Fruit fly (Drosophila melanogaster): ENCODE data around the gene CG3097.

Gene CG3097

dm6 chrX:5804377-5804776 is 33.8 kb upstream of the CG3097 start, which contains the start of gene Cpr5C:
Gene Cpr5C, plus strand, starts transcription at chrX:5804677.
- TF ChIP-seq CG13204 (GFP tag; optimal IDR thresholded peaks at IDR 0.05): no peak
- no peak for TF ChIP-seq Pif1A (GFP tag; optimal IDR thresholded peaks at IDR 0.05)
- TF ChIP-seq rn (GFP tag; IDR thresholded peaks at IDR 0.05): no peak
- TF ChIP-seq CG32121 (GFP tag; IDR thresholded peaks at IDR 0.05): no peak
- no peak for TF ChIP-seq Pif1B (GFP tag; optimal IDR thresholded peaks at IDR 0.05)
- TF ChIP-seq gl (tag; optimal IDR thresholded peaks at IDR 0.05): no peak
- TF ChIP-seq CG14655 (GFP tag; optimal IDR thresholded peaks at IDR 0.05): no peak
- no peak for TF ChIP-seq CG34367 (tag; optimal IDR thresholded peaks at IDR 0.05)

DNA sequence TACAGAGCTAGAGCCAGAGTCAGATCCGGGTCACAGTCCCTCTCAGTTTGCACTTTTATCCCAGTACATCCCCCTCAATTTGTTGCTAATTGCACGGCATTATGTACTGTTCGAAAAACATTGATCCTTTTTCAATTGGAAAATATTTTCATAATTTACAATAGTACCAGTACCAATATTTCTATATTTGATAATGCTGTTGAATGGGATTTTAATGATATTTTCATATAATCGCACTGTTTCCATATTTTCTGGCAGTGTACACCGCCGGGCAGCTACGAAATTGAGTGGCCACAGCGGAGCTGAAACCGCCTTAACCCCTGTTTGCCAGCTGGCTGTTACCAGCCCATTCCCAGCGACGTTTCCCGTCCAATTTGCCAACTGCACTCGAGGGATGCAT is 30.1 kb upstream of the CG3097 start:
- TF ChIP-seq fd96Ca (GFP tag; IDR thresholded peaks at IDR 0.05): no peak
- no peak for TF ChIP-seq CG10348 (GFP tag; IDR thresholded peaks at IDR 0.05)
- TF ChIP-seq gl (tag; optimal IDR thresholded peaks at IDR 0.05): no peak
- TF ChIP-seq CG4496 (GFP tag; IDR thresholded peaks at IDR 0.05): peak; percentile 21; the same call in 1 of the 3 replicates
- no peak for TF ChIP-seq CG13204 (GFP tag; optimal IDR thresholded peaks at IDR 0.05)
- no peak for TF ChIP-seq CG32121 (GFP tag; IDR thresholded peaks at IDR 0.05)
- TF ChIP-seq CG8159 (tag; optimal IDR thresholded peaks at IDR 0.05): no peak
- no peak for TF ChIP-seq CG17806 (tag; optimal IDR thresholded peaks at IDR 0.05)

DNA sequence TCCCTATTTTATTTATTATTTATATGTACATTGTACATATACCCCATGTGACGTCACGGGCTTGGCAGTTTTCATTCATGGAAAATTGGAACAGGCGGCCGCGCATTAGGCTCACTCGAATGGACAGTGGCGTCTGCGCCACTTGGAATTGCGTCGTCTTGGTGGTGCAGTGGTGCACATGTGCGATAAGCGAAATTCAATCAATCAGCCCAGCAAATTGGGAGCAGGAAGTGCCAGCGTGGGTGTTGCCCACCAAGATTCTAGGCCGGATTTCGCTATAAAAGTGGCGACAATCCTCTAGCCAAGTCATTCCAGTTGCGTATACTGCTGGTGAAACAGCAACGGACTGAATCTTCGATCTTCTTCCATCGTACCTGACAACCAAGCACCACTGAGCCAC is 21.3 kb upstream of the CG3097 start, which contains the start of gene CG12239:
Gene CG12239, plus strand, starts transcription at position 301 of the 400 bp plus-strand sequence.
- TF ChIP-seq Pif1A (GFP tag; optimal IDR thresholded peaks at IDR 0.05) (no peak), CG32121 (GFP tag; IDR thresholded peaks at IDR 0.05) (no peak), Snoo (tag; optimal IDR thresholded peaks at IDR 0.05) (no peak), CG34367 (tag; optimal IDR thresholded peaks at IDR 0.05) (no peak)

- no peak for TF ChIP-seq D1 (tag; optimal IDR thresholded peaks at IDR 0.05)
- no peak for TF ChIP-seq CG15710 (tag; optimal IDR thresholded peaks at IDR 0.05)
- TF ChIP-seq Snoo (tag; optimal IDR thresholded peaks at IDR 0.05): no peak
- TF ChIP-seq CG10348 (GFP tag; IDR thresholded peaks at IDR 0.05): no peak
- TF ChIP-seq CG8301 (tag; optimal IDR thresholded peaks at IDR 0.05): no peak
These were observed 18.6 kb upstream of the CG3097 start, which contains the start of gene CG15767 for dm6 chrX:5789187-5789586. Gene CG15767, plus strand, starts transcription at chrX:5789487.

dm6 chrX:5786559-5786958 is 16.0 kb upstream of the CG3097 start:
- TF ChIP-seq rn (GFP tag; IDR thresholded peaks at IDR 0.05): 0 out of 2 replicates have a peak, but pooled peaks have one; percentile 45
- no peak for TF ChIP-seq CG8301 (tag; optimal IDR thresholded peaks at IDR 0.05)
- peak; percentile 87 for TF ChIP-seq CG32121 (GFP tag; IDR thresholded peaks at IDR 0.05)
- TF ChIP-seq CG10348 (GFP tag; IDR thresholded peaks at IDR 0.05): 0 out of 2 replicates have a peak, but pooled peaks have one; percentile 10
- no peak for TF ChIP-seq D1 (tag; optimal IDR thresholded peaks at IDR 0.05)
- peak; percentile 82 for TF ChIP-seq CG12605 (GFP tag; IDR thresholded peaks at IDR 0.05)
- TF ChIP-seq CG14655 (GFP tag; optimal IDR thresholded peaks at IDR 0.05): peak; percentile 11
- no peak for TF ChIP-seq CG17806 (tag; optimal IDR thresholded peaks at IDR 0.05)
- peak; percentile 84 for TF ChIP-seq Ets98B (GFP tag; IDR thresholded peaks at IDR 0.05)
- no peak for TF ChIP-seq CG8159 (tag; optimal IDR thresholded peaks at IDR 0.05)
- no peak for TF ChIP-seq Snoo (tag; optimal IDR thresholded peaks at IDR 0.05)
- peak; percentile 48 for TF ChIP-seq CG15710 (tag; optimal IDR thresholded peaks at IDR 0.05)
- TF ChIP-seq Pif1A (GFP tag; optimal IDR thresholded peaks at IDR 0.05): peak; percentile 83
- TF ChIP-seq gl (tag; optimal IDR thresholded peaks at IDR 0.05): no peak
- peak; percentile 84 for TF ChIP-seq CG4496 (GFP tag; IDR thresholded peaks at IDR 0.05)
- TF ChIP-seq CG9948 (tag; optimal IDR thresholded peaks at IDR 0.05): peak; percentile 47
- TF ChIP-seq EcR (GFP tag; optimal IDR thresholded peaks at IDR 0.05): no peak
- TF ChIP-seq Pif1B (GFP tag; optimal IDR thresholded peaks at IDR 0.05): peak; percentile 68
- TF ChIP-seq CG13204 (GFP tag; optimal IDR thresholded peaks at IDR 0.05): no peak
- no peak for TF ChIP-seq CG34367 (tag; optimal IDR thresholded peaks at IDR 0.05)
- TF ChIP-seq fd96Ca (GFP tag; IDR thresholded peaks at IDR 0.05): peak; percentile 77

DNA sequence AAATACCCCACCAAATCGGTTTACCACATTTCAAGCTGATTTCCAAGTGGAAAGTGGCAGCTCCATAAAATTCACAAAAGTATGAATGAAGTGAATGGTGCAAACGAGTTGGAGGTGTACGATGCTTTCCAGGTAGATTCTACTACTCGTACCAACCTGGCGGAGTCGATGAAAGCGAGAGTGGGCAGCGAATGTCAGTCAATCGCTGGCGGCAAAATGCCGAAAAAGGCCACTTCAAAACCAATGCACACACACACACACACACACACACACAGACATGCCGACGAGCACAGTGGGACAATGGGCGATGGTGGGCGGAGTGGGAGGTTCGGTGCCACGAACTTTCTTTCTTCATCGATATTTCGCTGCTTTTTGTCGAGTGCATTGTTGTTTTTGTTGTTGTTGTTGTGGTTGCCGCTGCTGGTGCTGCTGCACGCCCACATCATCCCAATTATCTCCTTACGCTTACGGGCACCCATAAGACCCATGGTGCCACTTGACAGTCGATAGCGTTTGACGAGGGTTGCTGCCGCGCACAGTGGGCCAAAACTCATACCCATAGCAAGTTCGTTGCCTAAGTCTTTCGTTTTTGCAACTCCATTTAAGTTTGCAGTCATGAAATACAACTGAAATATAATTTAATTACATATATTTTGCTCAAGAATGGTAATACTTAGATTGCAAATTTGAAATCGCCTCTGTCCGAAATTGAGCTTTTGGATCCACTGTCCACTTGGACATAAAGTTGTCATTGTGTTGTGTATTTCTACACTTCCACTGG is 12.9 kb upstream of the CG3097 start:
- no peak for TF ChIP-seq CG10348 (GFP tag; IDR thresholded peaks at IDR 0.05)
- TF ChIP-seq D1 (tag; optimal IDR thresholded peaks at IDR 0.05): no peak
- peak; percentile 71 for TF ChIP-seq Ets98B (GFP tag; IDR thresholded peaks at IDR 0.05)
- TF ChIP-seq Pif1B (GFP tag; optimal IDR thresholded peaks at IDR 0.05): peak; percentile 66
- peak; percentile 50 for TF ChIP-seq CG9948 (tag; optimal IDR thresholded peaks at IDR 0.05)
- TF ChIP-seq CG13204 (GFP tag; optimal IDR thresholded peaks at IDR 0.05): peak; percentile 6
- peak; percentile 58 for TF ChIP-seq CG32121 (GFP tag; IDR thresholded peaks at IDR 0.05)
- peak; percentile 70 for TF ChIP-seq Snoo (tag; optimal IDR thresholded peaks at IDR 0.05)
- TF ChIP-seq CG15710 (tag; optimal IDR thresholded peaks at IDR 0.05): peak; percentile 41
- no peak for TF ChIP-seq gl (tag; optimal IDR thresholded peaks at IDR 0.05)
- TF ChIP-seq CG34367 (tag; optimal IDR thresholded peaks at IDR 0.05): peak; percentile 40
- peak; percentile 56 for TF ChIP-seq Pif1A (GFP tag; optimal IDR thresholded peaks at IDR 0.05)
- peak; percentile 52 for TF ChIP-seq CG14655 (GFP tag; optimal IDR thresholded peaks at IDR 0.05)
- no peak for TF ChIP-seq EcR (GFP tag; optimal IDR thresholded peaks at IDR 0.05)
- TF ChIP-seq CG8159 (tag; optimal IDR thresholded peaks at IDR 0.05): peak; percentile 49
- peak; percentile 65; the same call in 2 of the 3 replicates for TF ChIP-seq CG4496 (GFP tag; IDR thresholded peaks at IDR 0.05)
- TF ChIP-seq CG17806 (tag; optimal IDR thresholded peaks at IDR 0.05): no peak
- TF ChIP-seq CG12605 (GFP tag; IDR thresholded peaks at IDR 0.05): no peak
- TF ChIP-seq rn (GFP tag; IDR thresholded peaks at IDR 0.05): no peak
- TF ChIP-seq CG8301 (tag; optimal IDR thresholded peaks at IDR 0.05): peak; percentile 43
- peak; percentile 78 for TF ChIP-seq fd96Ca (GFP tag; IDR thresholded peaks at IDR 0.05)
